Fruit fly (Drosophila melanogaster): ENCODE measurements around the gene Atg8a.

Atg8a gene

DNA sequence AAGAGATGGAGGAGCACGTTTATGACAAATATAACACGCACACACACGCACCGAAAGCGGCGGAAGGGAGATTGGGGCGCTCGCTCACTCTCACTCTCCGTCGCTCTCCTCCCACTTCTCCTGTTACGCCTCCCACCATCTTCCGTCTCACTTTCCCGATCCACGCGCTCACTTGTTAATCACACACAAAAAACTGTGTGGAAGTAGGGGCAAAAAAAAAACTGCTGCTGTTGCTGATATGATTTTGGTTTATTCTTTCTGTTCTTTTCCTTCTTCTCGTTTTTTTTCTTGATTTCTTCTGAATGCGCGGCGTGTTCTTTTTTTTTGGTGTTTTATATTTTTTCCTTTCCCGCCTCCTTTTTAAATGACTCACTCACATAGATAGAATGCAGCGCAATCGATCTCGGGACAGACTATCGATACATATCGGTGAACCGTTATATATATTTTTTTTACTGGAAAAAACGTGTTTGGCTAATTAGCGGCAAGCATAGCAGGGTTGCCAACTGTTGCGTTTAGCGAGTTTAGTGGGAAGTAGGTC is 37.6 kb upstream of the Atg8a start (continued):
- TF ChIP-seq sim (GFP tag; IDR thresholded peaks at IDR 0.05) (no peak), CG2202 (tag; optimal IDR thresholded peaks at IDR 0.05) (no peak), stwl (tag; optimal IDR thresholded peaks at IDR 0.05) (peak; percentile 12), CkIIα-i1 (GFP tag; IDR thresholded peaks at IDR 0.05) (no peak), Sry-δ (GFP tag; optimal IDR thresholded peaks at IDR 0.05) (peak; percentile 41), salm (tag; optimal IDR thresholded peaks at IDR 0.05) (no peak), CG8290 (GFP tag; optimal IDR thresholded peaks at IDR 0.05) (no peak), CG8290 (tag; optimal IDR thresholded peaks at IDR 0.05) (peak in 1 of 2 experiments; percentile 6), Blimp-1 (GFP tag; optimal IDR thresholded peaks at IDR 0.05) (peak; percentile 95), CG1832 (GFP tag; optimal IDR thresholded peaks at IDR 0.05) (peak; percentile 77), Dll (GFP tag; IDR thresholded peaks at IDR 0.05; ENCODE audit: partially characterized antibody) (peak; percentile 58; the same call in 2 of the 4 replicates), CG11696 (GFP tag; IDR thresholded peaks at IDR 0.05) (no peak), psq (GFP tag; optimal IDR thresholded peaks at IDR 0.05) (peak; percentile 83), Max (GFP tag; optimal IDR thresholded peaks at IDR 0.05) (peak; percentile 20), CG11456 (GFP tag; IDR thresholded peaks at IDR 0.05) (no peak), CG15073 (GFP tag; optimal IDR thresholded peaks at IDR 0.05) (no peak), Dp (GFP tag; optimal IDR thresholded peaks at IDR 0.05) (peak; percentile 50), CG9797 (GFP tag; optimal IDR thresholded peaks at IDR 0.05) (no peak), sqz (GFP tag; optimal IDR thresholded peaks at IDR 0.05) (peak; percentile 97), CG7839 (tag; optimal IDR thresholded peaks at IDR 0.05) (no peak), CG7963 (GFP tag; IDR thresholded peaks at IDR 0.05; ENCODE audit: partially characterized antibody) (no peak), caup (GFP tag; optimal IDR thresholded peaks at IDR 0.05; ENCODE audit: severe bottlenecking) (peak; percentile 5), HmgZ (tag; optimal IDR thresholded peaks at IDR 0.05) (peak; percentile 18), Bteb2 (GFP tag; optimal IDR thresholded peaks at IDR 0.05) (no peak), Optix (GFP tag; IDR thresholded peaks at IDR 0.05) (no peak), CG12769 (tag; optimal IDR thresholded peaks at IDR 0.05) (peak; percentile 77), Vsx1 (GFP tag; optimal IDR thresholded peaks at IDR 0.05) (peak; percentile 96), tap (tag; optimal IDR thresholded peaks at IDR 0.05) (no peak), CG12942 (GFP tag; optimal IDR thresholded peaks at IDR 0.05) (no peak), Trl (optimal IDR thresholded peaks at IDR 0.05) (peak; percentile 66 to 82), Trl (GFP tag; optimal IDR thresholded peaks at IDR 0.05) (no peak), Chrac-16 (GFP tag; optimal IDR thresholded peaks at IDR 0.05) (no peak), CG2678 (tag; optimal IDR thresholded peaks at IDR 0.05) (no peak), br (optimal IDR thresholded peaks at IDR 0.05) (no peak), CG6791 (GFP tag; IDR thresholded peaks at IDR 0.05; ENCODE audit: partially characterized antibody) (peak; percentile 65; the same call in 1 of the 3 replicates), Dref (GFP tag; IDR thresholded peaks at IDR 0.05) (peak; percentile 55), CG4820 (GFP tag; optimal IDR thresholded peaks at IDR 0.05) (no peak), NC2α (GFP tag; optimal IDR thresholded peaks at IDR 0.05) (no peak), BEAF-32 (GFP tag; optimal IDR thresholded peaks at IDR 0.05) (peak; percentile 63), amos (GFP tag; IDR thresholded peaks at IDR 0.05; ENCODE audit: partially characterized antibody) (peak; percentile 59), exex (tag; optimal IDR thresholded peaks at IDR 0.05) (peak; percentile 46), z (GFP tag; IDR thresholded peaks at IDR 0.05) (peak; percentile 79; the same call in 2 of the 3 replicates), CG12219 (GFP tag; optimal IDR thresholded peaks at IDR 0.05) (no peak), bcd (GFP tag; optimal IDR thresholded peaks at IDR 0.05) (no peak), ERR (GFP tag; optimal IDR thresholded peaks at IDR 0.05) (no peak), Lpt (GFP tag; optimal IDR thresholded peaks at IDR 0.05) (no peak), MESR4 (GFP tag; optimal IDR thresholded peaks at IDR 0.05) (no peak), crol (GFP tag; IDR thresholded peaks at IDR 0.05) (peak; percentile 89), CG10209 (GFP tag; optimal IDR thresholded peaks at IDR 0.05) (no peak), tgo (GFP tag; IDR thresholded peaks at IDR 0.05) (no peak), unc-4 (GFP tag; IDR thresholded peaks at IDR 0.05; ENCODE audit: partially characterized antibody) (0 out of 2 replicates have a peak, but pooled peaks have one; percentile 37)
